Worm (Caenorhabditis elegans) whole organism, L1 larva: ENCODE results near the gene mgrn-1.

Experiments
- ama-1 ChIP-seq: fragments of 150-350 bp; optimal IDR thresholded peaks from 2 replicates; lab custom pipeline; 2014
- ceh-82 ChIP-seq, 3 experiments: fragments of 150-350 bp in 1 of 3; sonication (generic microtip) in 2 of 3; optimal IDR thresholded peaks; 2 replicates each; lab custom pipeline; 2014 to 2017; ENCODE audit warnings: missing biosample characterization in 3 of 3, missing genetic modification characterization in 3 of 3
- elt-3 ChIP-seq, 6 experiments: fragments of 150-350 bp in 1 of 6; sonication (generic microtip); optimal IDR thresholded peaks; 2 replicates each; lab custom pipeline; 2017 to 2018; ENCODE audit warnings: missing biosample characterization in 6 of 6, missing genetic modification characterization in 6 of 6, inconsistent platforms in 1 of 6
- fkh-10 ChIP-seq: sonication (generic microtip); optimal IDR thresholded peaks from 2 replicates; lab custom pipeline; 2017; ENCODE audit warnings: missing biosample characterization, missing genetic modification reagents, missing genetic modification characterization
- fkh-4 ChIP-seq: sonication (generic microtip); optimal IDR thresholded peaks from 2 replicates; lab custom pipeline; 2016; ENCODE audit warnings: missing compliant biosample characterization, missing genetic modification characterization, borderline replicate concordance
- fos-1 ChIP-seq: fragments of 150-350 bp; optimal IDR thresholded peaks from 2 replicates; lab custom pipeline; 2014; ENCODE audit warnings: missing biosample characterization, missing genetic modification characterization
- nhr-19 ChIP-seq: fragments of 200-800 bp; sonication (Bioruptor generic); conservative IDR thresholded peaks from 2 replicates; pipeline ENCODE4 v1.3.6; 2022; ENCODE audit warnings: missing genetic modification characterization, missing compliant biosample characterization
- nhr-76 ChIP-seq: sonication (generic microtip); optimal IDR thresholded peaks from 2 replicates; lab custom pipeline; 2017; ENCODE audit warnings: missing biosample characterization, missing genetic modification characterization
- snpc-4 ChIP-seq: fragments of 150-350 bp; optimal IDR thresholded peaks from 2 replicates; lab custom pipeline; 2014; ENCODE audit warnings: missing biosample characterization, missing genetic modification characterization
- unc-30 ChIP-seq: sonication (generic microtip); optimal IDR thresholded peaks from 2 replicates; lab custom pipeline; 2017; ENCODE audit warnings: missing biosample characterization, missing genetic modification characterization
- ztf-4 ChIP-seq: fragments of 150-350 bp; optimal IDR thresholded peaks from 2 replicates; lab custom pipeline; 2014; ENCODE audit warnings: missing biosample characterization, missing genetic modification characterization

- TF ChIP-seq nhr-19, result no peak
- TF ChIP-seq fos-1 (tag; lab: Kevin White, UChicago), result no peak
- TF ChIP-seq snpc-4, result no peak
- no peak for TF ChIP-seq ceh-82 (tag; optimal IDR thresholded peaks at IDR 0.05; lab: Kevin White, UChicago)
- TF ChIP-seq ama-1 (lab: Kevin White, UChicago), result no peak
- TF ChIP-seq elt-3 (tag; optimal IDR thresholded peaks at IDR 0.05; lab: Kevin White, UChicago), result no peak
- no peak for TF ChIP-seq unc-30
- no peak for TF ChIP-seq ztf-4 (tag; lab: Kevin White, UChicago)
- no peak for TF ChIP-seq fkh-10 (GFP tag; lab: Kevin White, UChicago)
- TF ChIP-seq nhr-76 (tag; lab: Kevin White, UChicago), result no peak
- no peak for TF ChIP-seq fkh-4
Observed at ce11 chrX:14267170-14267569, 44.3 kb downstream of the mgrn-1 start.
